Worm (Caenorhabditis elegans) whole organism, young adult: ENCODE data around the gene dpff-1.

ENCODE experiments used
- F10E7.11 ChIP-seq: sonication (generic microtip); optimal IDR thresholded peaks from 2 replicates; lab custom pipeline; 2017; ENCODE audit warnings: mild to moderate bottlenecking, missing genetic modification characterization, moderate library complexity, missing compliant biosample characterization
- ZK185.1 ChIP-seq: sonication (generic microtip); optimal IDR thresholded peaks from 2 replicates; lab custom pipeline; 2016; ENCODE audit warnings: mild to moderate bottlenecking, missing genetic modification characterization, missing compliant biosample characterization; ENCODE audit not compliant: poor library complexity, severe bottlenecking
- ceh-40 ChIP-seq: fragments of 200-800 bp; sonication (Bioruptor generic); IDR thresholded peaks from 2 replicates; pipeline ENCODE4 v1.3.6; 2022; ENCODE audit warnings: missing genetic modification characterization, missing compliant biosample characterization
- die-1 ChIP-seq: sonication (generic microtip); optimal IDR thresholded peaks from 2 replicates; lab custom pipeline; 2016; ENCODE audit warnings: missing genotype, mild to moderate bottlenecking, missing genetic modification characterization, missing compliant biosample characterization
- dpl-1 ChIP-seq: fragments of 150-350 bp; optimal IDR thresholded peaks from 2 replicates; lab custom pipeline; 2014; ENCODE audit warnings: missing biosample characterization, missing genetic modification reagents, missing genetic modification characterization
- hrde-1 ChIP-seq: sonication (generic microtip); optimal IDR thresholded peaks from 2 replicates; lab custom pipeline; 2016; ENCODE audit warnings: missing genetic modification characterization, mild to moderate bottlenecking, missing compliant biosample characterization, moderate library complexity, missing genotype, missing genetic modification reagents, borderline replicate concordance
- let-526 ChIP-seq: fragments of 200-800 bp; sonication (Bioruptor generic); IDR thresholded peaks from 2 replicates; pipeline ENCODE4 v1.3.6; 2022; ENCODE audit warnings: missing genetic modification reagents, missing genetic modification characterization, missing compliant biosample characterization
- lin-26 ChIP-seq: fragments of 200-800 bp; sonication (Bioruptor generic); IDR thresholded peaks from 2 replicates; pipeline ENCODE4 v1.3.6; 2022; ENCODE audit warnings: missing genetic modification reagents, missing genetic modification characterization, missing compliant biosample characterization
- lin-40 ChIP-seq: sonication (generic microtip); optimal IDR thresholded peaks from 2 replicates; lab custom pipeline; 2016; ENCODE audit warnings: missing genetic modification characterization, mild to moderate bottlenecking, missing compliant biosample characterization, missing genotype, missing genetic modification reagents
- madf-8 ChIP-seq: fragments of 200-800 bp; sonication (Bioruptor generic); conservative IDR thresholded peaks from 2 replicates; pipeline ENCODE4 v1.3.6; 2022; ENCODE audit warnings: missing genetic modification reagents, missing genetic modification characterization, missing compliant biosample characterization
- rec-8 ChIP-seq, 2 experiments: sonication (generic microtip); optimal IDR thresholded peaks; 2 replicates each; lab custom pipeline; 2016; ENCODE audit warnings: mild to moderate bottlenecking in 2 of 2, missing genetic modification characterization in 2 of 2, missing genetic modification reagents in 2 of 2, missing genotype in 2 of 2, missing biosample characterization in 1 of 2, missing compliant biosample characterization in 1 of 2, moderate library complexity in 1 of 2
- snpc-4 ChIP-seq, 5 experiments: fragments of 150-350 bp in 1 of 5; sonication (generic microtip) in 4 of 5; optimal IDR thresholded peaks; 2 replicates each; lab custom pipeline; 2014 to 2018; ENCODE audit warnings: missing genetic modification characterization in 5 of 5, missing biosample characterization in 3 of 5, antibody characterized with exemption in 2 of 5, mild to moderate bottlenecking in 2 of 5, missing compliant biosample characterization in 2 of 5, missing genotype in 2 of 5, moderate library complexity in 2 of 5, missing genetic modification reagents in 1 of 5
- unc-130 ChIP-seq: sonication (generic microtip); optimal IDR thresholded peaks from 2 replicates; lab custom pipeline; 2016; ENCODE audit warnings: missing genetic modification reagents, missing genetic modification characterization, missing compliant biosample characterization

ce11 chrIII:5900709-5901108 lies 5.4 kb downstream of the dpff-1 start:
- TF ChIP-seq rec-8 (tag; optimal IDR thresholded peaks at IDR 0.05; lab: Kevin White, UChicago) (no peak), unc-130 (GFP tag; lab: Kevin White, UChicago) (no peak), die-1 (no peak), snpc-4 (GFP tag; optimal IDR thresholded peaks at IDR 0.05; lab: Kevin White, UChicago) (no peak), snpc-4 (tag; optimal IDR thresholded peaks at IDR 0.05; lab: Kevin White, UChicago) (no peak), hrde-1 (tag; lab: Kevin White, UChicago) (no peak), F10E7.11 (no peak), madf-8 (GFP tag; lab: Robert Waterston, UW) (no peak), lin-40 (tag; lab: Kevin White, UChicago) (no peak), dpl-1 (GFP tag; lab: Kevin White, UChicago) (no peak), lin-26 (GFP tag; lab: Robert Waterston, UW) (no peak), ceh-40 (GFP tag; lab: Robert Waterston, UW) (no peak), ZK185.1 (tag; lab: Kevin White, UChicago) (no peak), let-526 (GFP tag; lab: Robert Waterston, UW) (no peak)
